Worm (Caenorhabditis elegans) whole organism, late embryonic: ENCODE data around the gene cpna-4.

Experiments
- C38D4.7 ChIP-seq: fragments of 200-800 bp; sonication (Bioruptor generic); optimal IDR thresholded peaks from 2 replicates; lab custom pipeline; 2018; ENCODE audit warnings: mild to moderate bottlenecking, missing genetic modification characterization, moderate library complexity, missing compliant biosample characterization
- K02D7.2 ChIP-seq: sonication (generic microtip); optimal IDR thresholded peaks from 2 replicates; lab custom pipeline; 2017; ENCODE audit warnings: mild to moderate bottlenecking, missing genetic modification characterization, missing compliant biosample characterization
- K09A11.1 ChIP-seq: sonication (generic microtip); optimal IDR thresholded peaks from 2 replicates; lab custom pipeline; 2017; ENCODE audit warnings: antibody characterized with exemption, mild to moderate bottlenecking, missing genetic modification characterization, missing compliant biosample characterization; ENCODE audit not compliant: insufficient read depth
- Y22D7AL.16 ChIP-seq: sonication (generic microtip); optimal IDR thresholded peaks from 2 replicates; lab custom pipeline; 2016; ENCODE audit warnings: missing genetic modification characterization, missing compliant biosample characterization
- ahr-1 ChIP-seq: sonication (generic microtip); optimal IDR thresholded peaks from 2 replicates; lab custom pipeline; 2016; ENCODE audit warnings: missing genetic modification characterization, missing compliant biosample characterization
- ama-1 ChIP-seq: fragments of 150-350 bp; optimal IDR thresholded peaks from 2 replicates; lab custom pipeline; 2014
- ceh-18 ChIP-seq: sonication (generic microtip); optimal IDR thresholded peaks from 2 replicates; lab custom pipeline; 2016; ENCODE audit warnings: missing genetic modification characterization, missing compliant biosample characterization
- ceh-19 ChIP-seq: fragments of 200-800 bp; sonication (Bioruptor generic); optimal IDR thresholded peaks from 2 replicates; lab custom pipeline; 2018; ENCODE audit warnings: mild to moderate bottlenecking, missing genetic modification characterization, missing compliant biosample characterization
- ceh-24 ChIP-seq: sonication (generic microtip); optimal IDR thresholded peaks from 2 replicates; lab custom pipeline; 2016; ENCODE audit warnings: mild to moderate bottlenecking, missing genetic modification characterization, missing compliant biosample characterization
- ceh-45 ChIP-seq: fragments of 200-800 bp; sonication (Bioruptor generic); IDR thresholded peaks from 2 replicates; pipeline ENCODE4 v1.3.6; 2022; ENCODE audit warnings: missing genetic modification reagents, missing genetic modification characterization, missing compliant biosample characterization
- ceh-48 ChIP-seq: sonication (generic microtip); optimal IDR thresholded peaks from 2 replicates; lab custom pipeline; 2016; ENCODE audit warnings: missing genetic modification characterization, inconsistent platforms, missing compliant biosample characterization
- dmd-4 ChIP-seq: sonication (generic microtip); optimal IDR thresholded peaks from 2 replicates; lab custom pipeline; 2016; ENCODE audit warnings: borderline replicate concordance, missing genetic modification characterization, missing compliant biosample characterization
- elt-2 ChIP-seq: sonication (generic microtip); optimal IDR thresholded peaks from 2 replicates; lab custom pipeline; 2016; ENCODE audit warnings: missing genetic modification reagents, missing genetic modification characterization, missing compliant biosample characterization
- fkh-6 ChIP-seq: sonication (generic microtip); optimal IDR thresholded peaks from 2 replicates; lab custom pipeline; 2016; ENCODE audit warnings: missing genetic modification characterization, missing compliant biosample characterization
- gmeb-2 ChIP-seq: sonication (generic microtip); optimal IDR thresholded peaks from 2 replicates; lab custom pipeline; 2016; ENCODE audit warnings: missing genetic modification characterization, inconsistent platforms, missing compliant biosample characterization
- hlh-13 ChIP-seq: fragments of 200-800 bp; sonication (Bioruptor generic); optimal IDR thresholded peaks from 2 replicates; lab custom pipeline; 2018; ENCODE audit warnings: mild to moderate bottlenecking, missing genetic modification characterization, missing compliant biosample characterization
- hlh-30 ChIP-seq: sonication (generic microtip); optimal IDR thresholded peaks from 2 replicates; lab custom pipeline; 2017; ENCODE audit warnings: antibody characterized with exemption, missing genetic modification characterization, missing compliant biosample characterization; ENCODE audit not compliant: insufficient read depth
- hlh-8 ChIP-seq: sonication (generic microtip); optimal IDR thresholded peaks from 2 replicates; lab custom pipeline; 2016; ENCODE audit warnings: missing genotype, missing genetic modification characterization, missing compliant biosample characterization
- lin-11 ChIP-seq: fragments of 200-800 bp; sonication (Bioruptor generic); optimal IDR thresholded peaks from 2 replicates; lab custom pipeline; 2018; ENCODE audit warnings: mild to moderate bottlenecking, missing genetic modification characterization, missing compliant biosample characterization
- mec-3 ChIP-seq: sonication (generic microtip); optimal IDR thresholded peaks from 2 replicates; lab custom pipeline; 2016; ENCODE audit warnings: borderline replicate concordance, missing genetic modification characterization, missing compliant biosample characterization
- nfya-1 ChIP-seq: sonication (generic microtip); optimal IDR thresholded peaks from 2 replicates; lab custom pipeline; 2017; ENCODE audit warnings: missing genetic modification characterization, mild to moderate bottlenecking, missing compliant biosample characterization, antibody characterized with exemption, moderate library complexity
- odd-2 ChIP-seq: sonication (generic microtip); optimal IDR thresholded peaks from 2 replicates; lab custom pipeline; 2017; ENCODE audit warnings: antibody characterized with exemption, mild to moderate bottlenecking, missing genetic modification characterization, missing compliant biosample characterization
- pag-3 ChIP-seq: sonication (generic microtip); optimal IDR thresholded peaks from 2 replicates; lab custom pipeline; 2016; ENCODE audit warnings: missing compliant biosample characterization, missing genetic modification characterization, borderline replicate concordance
- pha-2 ChIP-seq: sonication (generic microtip); optimal IDR thresholded peaks from 2 replicates; lab custom pipeline; 2017; ENCODE audit warnings: mild to moderate bottlenecking, missing genetic modification characterization, missing compliant biosample characterization
- pros-1 ChIP-seq: fragments of 150-350 bp; optimal IDR thresholded peaks from 2 replicates; lab custom pipeline; 2014; ENCODE audit warnings: missing biosample characterization, missing genetic modification reagents, missing genetic modification characterization
- ref-2 ChIP-seq: sonication (generic microtip); optimal IDR thresholded peaks from 2 replicates; lab custom pipeline; 2016; ENCODE audit warnings: missing genetic modification characterization, missing compliant biosample characterization
- sox-4 ChIP-seq: sonication (generic microtip); optimal IDR thresholded peaks from 2 replicates; lab custom pipeline; 2017; ENCODE audit warnings: mild to moderate bottlenecking, missing genetic modification characterization, inconsistent platforms, missing compliant biosample characterization
- tbx-2 ChIP-seq: sonication (generic microtip); optimal IDR thresholded peaks from 2 replicates; lab custom pipeline; 2016; ENCODE audit warnings: missing genetic modification characterization, missing compliant biosample characterization
- ttx-3 ChIP-seq: sonication (generic microtip); optimal IDR thresholded peaks from 2 replicates; lab custom pipeline; 2016; ENCODE audit warnings: missing genetic modification reagents, missing genetic modification characterization, missing compliant biosample characterization
- unc-55 ChIP-seq: sonication (generic microtip); optimal IDR thresholded peaks from 2 replicates; lab custom pipeline; 2017; ENCODE audit warnings: missing biosample characterization, missing genetic modification reagents, missing genetic modification characterization
- unc-86 ChIP-seq: sonication (generic microtip); optimal IDR thresholded peaks from 2 replicates; lab custom pipeline; 2016; ENCODE audit warnings: missing genetic modification characterization, missing compliant biosample characterization
- zip-5 ChIP-seq: sonication (generic microtip); optimal IDR thresholded peaks from 2 replicates; lab custom pipeline; 2016; ENCODE audit warnings: missing genetic modification characterization, missing compliant biosample characterization

The cpna-4 gene

DNA sequence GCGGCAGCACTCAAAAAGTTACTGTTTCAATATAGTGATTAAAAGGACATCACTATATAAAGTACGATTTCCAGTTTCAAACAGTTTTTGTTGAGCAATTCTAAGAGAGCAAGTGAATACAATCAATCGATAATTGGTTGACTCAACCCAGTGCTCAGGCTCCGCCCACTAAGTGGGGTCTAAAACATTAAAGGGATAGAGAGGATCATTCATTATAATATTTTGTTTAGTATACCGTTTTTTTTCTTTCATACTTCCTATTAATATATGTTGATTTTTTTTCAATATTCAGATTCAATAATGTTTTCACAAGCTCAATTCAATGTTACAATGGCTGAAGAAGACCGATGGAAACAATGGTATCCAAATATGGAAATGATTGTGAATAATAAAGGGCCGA lies 37.8 kb upstream of the cpna-4 start, which contains the start of gene tbx-39:
tbx-39 (plus strand) TSS at position 301 of the 400 bp plus-strand sequence.
- TF ChIP-seq dmd-4 (tag; lab: Kevin White, UChicago), result no peak
- TF ChIP-seq zip-5, result no peak
- TF ChIP-seq ceh-24 (tag; lab: Kevin White, UChicago), result no peak
- TF ChIP-seq gmeb-2, result no peak
- no peak for TF ChIP-seq odd-2
- no peak for TF ChIP-seq ceh-48 (tag; lab: Kevin White, UChicago)
- no peak for TF ChIP-seq ttx-3 (tag; lab: Kevin White, UChicago)
- TF ChIP-seq hlh-8, result no peak
- TF ChIP-seq K02D7.2 (tag; lab: Kevin White, UChicago), result no peak
- no peak for TF ChIP-seq ceh-45 (GFP tag; lab: Robert Waterston, UW)
- no peak for TF ChIP-seq unc-55 (GFP tag; lab: Kevin White, UChicago)
- TF ChIP-seq pag-3, result no peak
- TF ChIP-seq tbx-2 (tag; lab: Kevin White, UChicago), result no peak
- TF ChIP-seq unc-86, result no peak
- TF ChIP-seq ref-2 (tag; lab: Kevin White, UChicago), result no peak
- no peak for TF ChIP-seq pros-1 (tag; lab: Kevin White, UChicago)
- TF ChIP-seq ama-1 (lab: Kevin White, UChicago), result no peak
- no peak for TF ChIP-seq ahr-1 (tag; lab: Kevin White, UChicago)

DNA sequence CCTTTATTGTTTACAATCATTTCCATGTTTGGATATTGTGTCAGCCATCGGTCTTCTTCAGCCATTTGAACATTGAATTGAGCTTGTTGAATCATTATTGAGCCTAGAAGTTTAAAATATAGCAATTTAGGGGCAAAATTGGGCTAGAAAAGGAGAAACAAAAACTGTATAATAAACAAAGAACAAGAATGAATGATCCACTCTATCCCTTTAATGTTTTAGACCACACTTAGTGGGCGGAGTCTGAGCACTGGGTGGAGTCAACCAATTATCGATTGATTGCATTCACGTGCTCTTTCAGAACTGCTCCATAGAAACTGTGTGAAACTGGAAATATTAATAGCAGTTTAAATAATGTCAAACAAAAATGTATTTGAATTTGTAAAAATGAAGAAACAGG lies 33.3 kb upstream of the cpna-4 start, which contains the start of gene tbx-40:
tbx-40 (minus strand) TSS at position 101 of the 400 bp plus-strand sequence.
- no peak for TF ChIP-seq elt-2 (tag; lab: Kevin White, UChicago)
- TF ChIP-seq dmd-4 (tag; lab: Kevin White, UChicago), result no peak
- TF ChIP-seq hlh-13 (GFP tag; lab: Kevin White, UChicago), result no peak
- no peak for TF ChIP-seq lin-11
- TF ChIP-seq, all 69 proteins: peak for 0

DNA sequence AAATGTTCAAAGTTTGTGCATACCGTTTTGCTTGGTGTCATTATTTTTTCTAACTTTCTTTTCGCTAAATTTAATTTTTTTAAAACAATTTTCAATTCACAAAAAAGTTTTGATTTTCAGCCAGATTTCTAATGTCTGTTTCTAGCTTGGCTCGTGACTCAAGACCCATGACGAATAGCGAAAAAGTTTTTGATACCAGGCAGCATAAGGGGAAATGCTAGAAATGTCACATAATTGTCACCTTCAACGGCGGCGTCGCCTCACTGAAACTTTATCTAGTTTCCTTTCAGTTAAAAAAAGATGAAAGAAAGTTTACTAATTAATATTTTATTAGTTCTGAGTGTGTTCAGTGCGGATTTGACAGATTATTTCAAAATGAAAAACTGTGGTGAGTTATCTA lies 24.6 kb upstream of the cpna-4 start, which contains the start of gene irld-59:
irld-59 (plus strand) TSS at position 301 of the 400 bp plus-strand sequence.
- no peak for TF ChIP-seq C38D4.7
- no peak for TF ChIP-seq hlh-13 (GFP tag; lab: Kevin White, UChicago)
- TF ChIP-seq nfya-1 (tag; lab: Kevin White, UChicago), result no peak
- TF ChIP-seq ceh-24 (tag; lab: Kevin White, UChicago), result no peak
- no peak for TF ChIP-seq ceh-19
- TF ChIP-seq ceh-18, result no peak
- no peak for TF ChIP-seq gmeb-2
- no peak for TF ChIP-seq unc-55 (GFP tag; lab: Kevin White, UChicago)
- no peak for TF ChIP-seq pha-2
- no peak for TF ChIP-seq ref-2 (tag; lab: Kevin White, UChicago)
- no peak for TF ChIP-seq sox-4
- no peak for TF ChIP-seq ceh-48 (tag; lab: Kevin White, UChicago)
- TF ChIP-seq zip-5, result no peak
- no peak for TF ChIP-seq pros-1 (tag; lab: Kevin White, UChicago)
- TF ChIP-seq Y22D7AL.16, result no peak
- TF ChIP-seq fkh-6 (tag; lab: Kevin White, UChicago), result no peak

DNA sequence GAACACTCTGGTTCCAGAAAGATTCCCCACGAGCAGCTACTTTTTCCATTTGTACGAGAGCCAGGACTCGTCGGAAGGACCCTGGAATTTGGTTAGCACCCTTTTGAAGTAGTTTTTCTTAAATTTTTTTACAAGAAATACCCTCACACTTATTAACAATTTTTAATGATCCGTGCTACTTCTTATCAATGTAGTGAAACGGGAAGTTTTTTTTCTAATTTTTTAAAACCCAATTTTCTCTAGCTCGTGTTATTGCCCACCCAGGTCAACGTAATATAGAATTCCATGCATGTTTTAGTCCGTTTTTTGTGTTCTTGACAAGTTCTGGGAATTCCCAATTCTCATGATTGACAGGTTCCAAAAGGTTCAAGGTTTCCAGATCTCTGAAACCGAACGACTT lies 540 bp downstream of the cpna-4 start:
- TF ChIP-seq unc-86 (no peak), K09A11.1 (tag; lab: Kevin White, UChicago) (no peak), hlh-30 (tag; lab: Kevin White, UChicago) (no peak), fkh-6 (tag; lab: Kevin White, UChicago) (no peak)

DNA sequence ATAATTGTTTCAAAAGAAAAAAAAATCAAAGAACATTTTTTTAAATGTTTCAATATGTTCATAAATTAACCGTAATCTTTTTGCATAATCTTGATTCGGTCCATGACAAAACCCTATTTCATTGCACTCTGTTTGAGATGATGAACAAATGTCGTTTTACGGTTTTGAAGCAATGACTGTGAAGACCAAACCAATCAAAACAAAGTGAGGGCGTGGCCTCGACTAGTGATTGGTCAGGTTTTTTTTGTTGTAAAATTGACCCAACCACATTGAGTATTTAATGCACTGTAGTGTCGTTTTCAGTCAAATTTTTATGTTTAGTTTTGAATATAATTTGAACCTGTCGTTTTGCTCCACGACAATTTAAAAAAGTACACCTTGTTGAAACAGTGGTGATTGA lies 16.1 kb downstream of the cpna-4 start:
- TF ChIP-seq nfya-1 (tag; lab: Kevin White, UChicago) (peak; percentile 59), mec-3 (tag; lab: Kevin White, UChicago) (no peak)
